Worm (Caenorhabditis elegans) whole organism, young adult: ENCODE measurements around the gene nhr-192.

ENCODE experiments used
- Y53F4B.3 ChIP-seq: fragments of 200-800 bp; sonication (Bioruptor generic); IDR thresholded peaks from 2 replicates; pipeline ENCODE4 v1.3.6; 2022; ENCODE audit warnings: missing genetic modification reagents, missing genetic modification characterization, missing compliant biosample characterization
- dpff-1 ChIP-seq: sonication (generic microtip); optimal IDR thresholded peaks from 2 replicates; lab custom pipeline; 2017; ENCODE audit warnings: mild to moderate bottlenecking, missing genetic modification characterization, missing compliant biosample characterization
- hrde-1 ChIP-seq: sonication (generic microtip); optimal IDR thresholded peaks from 2 replicates; lab custom pipeline; 2016; ENCODE audit warnings: missing genetic modification characterization, mild to moderate bottlenecking, missing compliant biosample characterization, moderate library complexity, missing genotype, missing genetic modification reagents, borderline replicate concordance
- lsl-1 ChIP-seq: fragments of 200-800 bp; sonication (Bioruptor generic); optimal IDR thresholded peaks from 2 replicates; lab custom pipeline; 2018; ENCODE audit warnings: mild to moderate bottlenecking, missing genetic modification characterization, moderate library complexity, missing compliant biosample characterization
- nfya-1 ChIP-seq: sonication (generic microtip); optimal IDR thresholded peaks from 2 replicates; lab custom pipeline; 2017; ENCODE audit warnings: antibody characterized with exemption, missing compliant biosample characterization, missing genetic modification characterization, borderline replicate concordance; ENCODE audit not compliant: insufficient read depth
- rec-8 ChIP-seq, 2 experiments: sonication (generic microtip); optimal IDR thresholded peaks; 2 replicates each; lab custom pipeline; 2016; ENCODE audit warnings: mild to moderate bottlenecking in 2 of 2, missing genetic modification characterization in 2 of 2, missing genetic modification reagents in 2 of 2, missing genotype in 2 of 2, missing biosample characterization in 1 of 2, missing compliant biosample characterization in 1 of 2, moderate library complexity in 1 of 2
- snpc-1.1 ChIP-seq: sonication (generic microtip); optimal IDR thresholded peaks from 2 replicates; lab custom pipeline; 2017; ENCODE audit warnings: missing genetic modification characterization, mild to moderate bottlenecking, missing compliant biosample characterization, antibody characterized with exemption, moderate library complexity, missing genotype, missing genetic modification reagents; ENCODE audit not compliant: insufficient read depth
- unc-62 ChIP-seq: fragments of 150-350 bp; optimal IDR thresholded peaks from 2 replicates; lab custom pipeline; 2014; ENCODE audit warnings: missing biosample characterization, missing genetic modification reagents, missing genetic modification characterization
- ztf-3 ChIP-seq: fragments of 200-800 bp; sonication (Bioruptor generic); optimal IDR thresholded peaks from 2 replicates; lab custom pipeline; 2018; ENCODE audit warnings: mild to moderate bottlenecking, missing genetic modification characterization, missing compliant biosample characterization

DNA sequence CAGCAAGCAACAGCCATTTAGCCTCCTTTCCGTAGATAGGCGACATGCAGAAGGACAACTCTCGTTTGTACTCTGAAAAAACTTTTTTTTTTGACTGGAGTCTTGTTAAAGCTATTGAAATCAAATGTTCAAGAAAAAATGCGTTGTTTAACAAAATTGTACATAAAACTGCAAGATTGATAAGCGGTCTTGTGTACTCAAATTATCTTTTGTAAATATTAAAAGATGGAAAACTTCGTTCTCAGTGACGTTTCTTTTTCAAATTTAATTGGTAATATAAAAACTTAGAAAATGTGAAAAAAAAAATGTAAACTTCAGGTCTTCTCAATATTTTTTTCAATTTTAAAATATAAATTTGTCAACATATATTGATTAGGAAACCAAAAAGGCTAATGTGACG is 40.7 kb upstream of the nhr-192 start:
- TF ChIP-seq lsl-1, result no peak
- TF ChIP-seq Y53F4B.3 (GFP tag; lab: Robert Waterston, UW), result no peak
- TF ChIP-seq snpc-1.1 (tag; lab: Kevin White, UChicago), result no peak
- TF ChIP-seq hrde-1, result no peak
- TF ChIP-seq unc-62 (GFP tag; lab: Kevin White, UChicago), result no peak
- no peak for TF ChIP-seq dpff-1
- no peak for TF ChIP-seq nfya-1 (tag; lab: Kevin White, UChicago)
- no peak for TF ChIP-seq rec-8 (tag; optimal IDR thresholded peaks at IDR 0.05; lab: Kevin White, UChicago)
- TF ChIP-seq ztf-3, result no peak
